Worm (Caenorhabditis elegans): ENCODE measurements around the gene nhr-255.

The nhr-255 gene

DNA sequence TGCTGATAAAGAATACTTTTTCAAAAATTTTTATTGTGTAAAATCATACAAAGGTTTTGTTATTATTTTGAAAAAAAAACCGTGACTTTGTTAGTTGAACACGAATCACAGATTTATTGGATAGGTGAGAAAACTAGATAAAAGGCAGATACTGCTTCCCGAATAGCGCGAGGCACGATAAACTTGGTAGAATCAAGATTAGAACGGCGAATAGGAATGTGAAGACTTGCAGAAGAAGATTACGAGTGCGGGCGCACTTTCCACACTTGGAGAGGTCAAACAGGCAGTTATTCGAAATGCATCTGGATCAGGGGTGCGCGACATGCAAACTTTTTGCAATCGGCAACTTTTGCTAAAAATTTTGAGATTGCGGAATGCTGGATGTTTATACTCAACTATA is 29.2 kb upstream of the nhr-255 start:
- no peak for TF ChIP-seq hlh-17 (GFP tag; optimal IDR thresholded peaks at IDR 0.05; ENCODE audit: borderline replicate concordance)
- TF ChIP-seq unc-86 (tag; optimal IDR thresholded peaks at IDR 0.05) = no peak
- TF ChIP-seq zag-1 (tag; optimal IDR thresholded peaks at IDR 0.05) = no peak
- TF ChIP-seq nhr-28 (tag; optimal IDR thresholded peaks at IDR 0.05) = no peak
- no peak for TF ChIP-seq nhr-237 (tag; optimal IDR thresholded peaks at IDR 0.05)
- no peak for TF ChIP-seq unc-62 (GFP tag; optimal IDR thresholded peaks at IDR 0.05)
- TF ChIP-seq pax-3 (tag; optimal IDR thresholded peaks at IDR 0.05) = no peak
- no peak for TF ChIP-seq elt-2 (tag; optimal IDR thresholded peaks at IDR 0.05)
- TF ChIP-seq egl-27 (tag; optimal IDR thresholded peaks at IDR 0.05) = no peak
- no peak for TF ChIP-seq xbp-1 (tag; optimal IDR thresholded peaks at IDR 0.05)
- no peak for TF ChIP-seq swsn-7 (tag; optimal IDR thresholded peaks at IDR 0.05)
- TF ChIP-seq alr-1 (tag; optimal IDR thresholded peaks at IDR 0.05; ENCODE audit: borderline replicate concordance) = no peak

DNA sequence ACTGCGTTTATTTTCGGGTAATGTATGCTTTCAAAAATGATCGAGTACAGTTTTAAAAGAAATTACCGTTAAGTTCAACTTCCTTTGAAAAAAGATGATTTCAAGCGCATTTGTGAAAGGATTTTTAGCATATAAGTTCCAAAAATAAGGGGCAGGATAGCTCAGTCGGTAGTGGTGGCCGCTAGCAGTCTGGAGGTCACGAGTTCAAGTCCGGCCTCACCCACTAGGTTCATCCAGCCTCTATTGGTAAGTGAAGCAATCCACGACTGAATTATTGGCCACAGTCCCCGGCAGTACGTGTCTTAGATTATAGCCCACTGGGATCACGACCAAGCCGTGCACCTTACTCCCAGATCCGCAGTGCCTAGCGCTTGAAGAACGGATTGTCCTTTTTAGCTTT is 25.4 kb upstream of the nhr-255 start:
- TF ChIP-seq ztf-4 (tag; optimal IDR thresholded peaks at IDR 0.05) (no peak), ceh-88 (GFP tag; IDR thresholded peaks at IDR 0.05) (no peak), alr-1 (tag; optimal IDR thresholded peaks at IDR 0.05; ENCODE audit: borderline replicate concordance) (no peak), unc-62 (GFP tag; optimal IDR thresholded peaks at IDR 0.05) (no peak), nhr-28 (tag; optimal IDR thresholded peaks at IDR 0.05) (no peak), nhr-20 (tag; optimal IDR thresholded peaks at IDR 0.05) (no peak), pqm-1 (tag; optimal IDR thresholded peaks at IDR 0.05) (no peak), lin-13 (GFP tag; optimal IDR thresholded peaks at IDR 0.05) (no peak), rnt-1 (tag; optimal IDR thresholded peaks at IDR 0.05) (no peak), ceh-90 (tag; optimal IDR thresholded peaks at IDR 0.05) (no peak), zag-1 (tag; optimal IDR thresholded peaks at IDR 0.05) (no peak), efl-3 (GFP tag; optimal IDR thresholded peaks at IDR 0.05) (no peak), unc-98 (GFP tag; IDR thresholded peaks at IDR 0.05) (no peak), aha-1 (tag; optimal IDR thresholded peaks at IDR 0.05) (no peak), C34B4.2 (tag; optimal IDR thresholded peaks at IDR 0.05) (no peak), nhr-76 (tag; optimal IDR thresholded peaks at IDR 0.05) (no peak)

DNA sequence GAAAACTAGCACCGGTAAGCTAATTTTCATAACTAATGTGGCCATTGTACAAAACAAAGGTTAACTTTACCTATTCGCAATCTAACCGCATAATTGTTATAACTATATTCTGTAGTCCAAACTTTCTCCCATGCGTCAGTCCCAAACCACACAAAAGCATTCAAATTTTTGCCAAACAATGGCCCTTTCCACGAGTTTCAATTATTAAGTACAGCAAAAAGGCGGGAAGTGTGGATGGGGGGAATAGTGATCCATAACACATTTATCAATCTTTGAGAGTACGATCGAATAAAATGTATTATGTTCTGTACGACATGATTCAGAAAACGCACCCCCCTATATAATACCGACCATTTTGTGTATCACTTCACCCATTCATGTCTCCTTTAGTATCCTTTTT is 24.1 kb upstream of the nhr-255 start, which contains the start of gene ZK662.6:
Gene ZK662.6, plus strand, starts transcription at position 301 of the 400 bp plus-strand sequence.
- TF ChIP-seq zag-1 (tag; optimal IDR thresholded peaks at IDR 0.05) = no peak
- TF ChIP-seq tlp-1 (tag; optimal IDR thresholded peaks at IDR 0.05) = no peak
- no peak for TF ChIP-seq nhr-28 (tag; optimal IDR thresholded peaks at IDR 0.05)
- no peak for TF ChIP-seq fkh-10 (GFP tag; optimal IDR thresholded peaks at IDR 0.05)
- no peak for TF ChIP-seq fkh-8 (tag; optimal IDR thresholded peaks at IDR 0.05)
- TF ChIP-seq pqm-1 (tag; optimal IDR thresholded peaks at IDR 0.05) = no peak
- no peak for TF ChIP-seq pag-3 (tag; optimal IDR thresholded peaks at IDR 0.05; ENCODE audit: borderline replicate concordance, insufficient read depth)
- no peak for TF ChIP-seq grh-1 (GFP tag; IDR thresholded peaks at IDR 0.05)
- TF ChIP-seq unc-30 (tag; optimal IDR thresholded peaks at IDR 0.05) = no peak
- no peak for TF ChIP-seq unc-86 (tag; optimal IDR thresholded peaks at IDR 0.05)
- TF ChIP-seq skn-1 (tag; optimal IDR thresholded peaks at IDR 0.05) = no peak
- TF ChIP-seq ets-5 (GFP tag; IDR thresholded peaks at IDR 0.05) = no peak
- TF ChIP-seq hlh-17 (GFP tag; optimal IDR thresholded peaks at IDR 0.05; ENCODE audit: borderline replicate concordance) = no peak
- TF ChIP-seq sptf-1 (tag; optimal IDR thresholded peaks at IDR 0.05) = no peak

DNA sequence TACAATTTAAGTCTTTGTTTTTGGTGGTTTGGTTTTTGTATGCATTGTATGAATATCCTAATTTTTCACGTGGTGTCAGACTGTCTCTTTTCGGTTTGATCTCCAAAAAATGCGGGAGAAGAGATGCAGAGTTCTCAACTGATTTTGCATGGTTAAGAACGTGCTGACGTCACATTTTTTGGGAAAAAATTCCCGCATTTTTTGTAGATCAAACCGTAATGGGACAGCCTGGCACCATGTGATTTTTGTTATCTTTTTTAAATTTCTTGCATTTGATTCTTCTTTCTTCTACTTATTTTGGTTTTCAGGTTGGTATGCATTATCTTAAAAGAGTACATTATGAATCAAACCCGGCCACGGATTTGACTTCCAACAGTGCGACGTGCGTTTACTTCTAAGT is 21.1 kb upstream of the nhr-255 start, which contains the start of gene ZK662.5:
Gene ZK662.5, plus strand, starts transcription at position 301 of the 400 bp plus-strand sequence.
- TF ChIP-seq zip-4 (GFP tag; optimal IDR thresholded peaks at IDR 0.05) (no peak), mep-1 (tag; optimal IDR thresholded peaks at IDR 0.05) (no peak), dsc-1 (tag; optimal IDR thresholded peaks at IDR 0.05) (no peak), swsn-7 (tag; optimal IDR thresholded peaks at IDR 0.05) (no peak), pax-3 (tag; optimal IDR thresholded peaks at IDR 0.05) (no peak), nhr-90 (tag; optimal IDR thresholded peaks at IDR 0.05; ENCODE audit: poor library complexity) (no peak), mdl-1 (tag; optimal IDR thresholded peaks at IDR 0.05) (no peak), C34B4.2 (tag; optimal IDR thresholded peaks at IDR 0.05) (no peak)

Data from whole organism, L1 larva.